Worm (Caenorhabditis elegans): ENCODE measurements around the gene calu-1.

- TF ChIP-seq nhr-237 (tag; optimal IDR thresholded peaks at IDR 0.05) (no peak), ztf-4 (tag; optimal IDR thresholded peaks at IDR 0.05) (no peak), ztf-11 (tag; optimal IDR thresholded peaks at IDR 0.05) (no peak), zag-1 (tag; optimal IDR thresholded peaks at IDR 0.05) (no peak), fos-1 (tag; optimal IDR thresholded peaks at IDR 0.05) (no peak), nhr-12 (tag; optimal IDR thresholded peaks at IDR 0.05) (no peak), unc-62 (GFP tag; optimal IDR thresholded peaks at IDR 0.05) (no peak), lin-13 (GFP tag; optimal IDR thresholded peaks at IDR 0.05) (no peak), mdl-1 (tag; optimal IDR thresholded peaks at IDR 0.05) (no peak), snpc-4 (tag; optimal IDR thresholded peaks at IDR 0.05) (no peak), lsy-2 (tag; optimal IDR thresholded peaks at IDR 0.05) (no peak), skn-1 (tag; optimal IDR thresholded peaks at IDR 0.05) (no peak)
These were observed 9.6 kb downstream of the calu-1 start for ce11 chrX:4960910-4961680.

Data from whole organism, L2 larva.